Worm (Caenorhabditis elegans) whole organism, L4 larva: Measurements from ENCODE around the gene B0495.9.

Source experiments
- dpl-1 ChIP-seq: fragments of 150-350 bp; optimal IDR thresholded peaks from 2 replicates; lab custom pipeline; 2014; ENCODE audit warnings: missing biosample characterization, missing genetic modification reagents, missing genetic modification characterization
- egl-27 ChIP-seq: sonication (generic microtip); optimal IDR thresholded peaks from 3 replicates; lab custom pipeline; 2017; ENCODE audit warnings: missing biosample characterization, missing genetic modification reagents, missing genetic modification characterization
- lin-15B ChIP-seq: fragments of 150-350 bp; sonication (generic microtip); optimal IDR thresholded peaks from 3 replicates; lab custom pipeline; 2014; ENCODE audit warnings: missing biosample characterization, missing genetic modification characterization
- lin-38 ChIP-seq: fragments of 200-800 bp; sonication (Bioruptor generic); IDR thresholded peaks from 2 replicates; pipeline ENCODE4 v1.3.6; 2022; ENCODE audit warnings: missing genetic modification reagents, missing genetic modification characterization, missing compliant biosample characterization
- pqm-1 ChIP-seq: sonication (generic microtip); optimal IDR thresholded peaks from 2 replicates; lab custom pipeline; 2017; ENCODE audit warnings: missing biosample characterization, missing genetic modification characterization
- skn-1 ChIP-seq: fragments of 150-350 bp; optimal IDR thresholded peaks from 2 replicates; lab custom pipeline; 2014; ENCODE audit warnings: missing biosample characterization, missing genetic modification characterization

ce11 chrII:7699009-7699408, 9.5 kb downstream of the B0495.9 start, which contains the start of the genes moa-2 and cdk-11.1:
- TF ChIP-seq egl-27 (tag; lab: Kevin White, UChicago) (no peak), pqm-1 (no peak), lin-38 (GFP tag; lab: Robert Waterston, UW) (no peak), skn-1 (tag; lab: Kevin White, UChicago) (no peak), dpl-1 (no peak), lin-15B (no peak)
